Worm (Caenorhabditis elegans): Measurements from ENCODE around the gene siah-1.

DNA sequence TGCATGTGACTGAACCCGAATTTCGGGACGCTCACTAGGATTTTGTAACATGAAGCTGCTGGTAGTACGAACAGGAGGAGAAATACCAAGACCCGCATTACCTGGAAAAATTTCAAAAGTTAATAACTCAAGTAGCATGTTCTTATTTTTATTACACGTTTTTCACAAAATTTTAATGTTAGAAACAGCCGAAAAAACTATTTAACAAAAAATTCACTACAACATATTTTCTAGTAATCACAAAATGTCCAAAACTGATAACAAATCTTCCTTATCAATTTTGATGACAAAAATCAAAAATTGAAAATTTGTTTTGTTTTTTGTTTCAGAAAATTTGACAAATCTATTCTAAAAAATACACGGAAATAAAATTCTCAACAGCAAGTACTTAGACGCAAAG, 7.2 kb downstream of the siah-1 start, which contains the start of gene ugt-45:
- TF ChIP-seq hlh-4 (tag; optimal IDR thresholded peaks at IDR 0.05): no peak
- no peak for TF ChIP-seq egl-27 (tag; optimal IDR thresholded peaks at IDR 0.05)
- no peak for TF ChIP-seq blmp-1 (tag; optimal IDR thresholded peaks at IDR 0.05)
- no peak for TF ChIP-seq rnt-1 (tag; optimal IDR thresholded peaks at IDR 0.05)
- no peak for TF ChIP-seq elt-2 (tag; optimal IDR thresholded peaks at IDR 0.05)
- TF ChIP-seq lin-15B (tag; optimal IDR thresholded peaks at IDR 0.05): no peak
- no peak for TF ChIP-seq fkh-10 (GFP tag; optimal IDR thresholded peaks at IDR 0.05)
- TF ChIP-seq mdl-1 (tag; optimal IDR thresholded peaks at IDR 0.05): no peak
- TF ChIP-seq nhr-76 (tag; optimal IDR thresholded peaks at IDR 0.05): no peak
- no peak for TF ChIP-seq lin-13 (GFP tag; optimal IDR thresholded peaks at IDR 0.05)
- TF ChIP-seq isw-1 (GFP tag; IDR thresholded peaks at IDR 0.05): no peak
- no peak for TF ChIP-seq tlp-1 (tag; optimal IDR thresholded peaks at IDR 0.05)
- TF ChIP-seq unc-130 (tag; optimal IDR thresholded peaks at IDR 0.05): no peak
- TF ChIP-seq swsn-7 (tag; optimal IDR thresholded peaks at IDR 0.05): no peak
